Worm (Caenorhabditis elegans) whole organism, late embryonic: ENCODE results near the gene rft-2.

Experiments used
- dmd-4 ChIP-seq: sonication (generic microtip); optimal IDR thresholded peaks from 2 replicates; lab custom pipeline; 2016; ENCODE audit warnings: borderline replicate concordance, missing genetic modification characterization, missing compliant biosample characterization
- fkh-10 ChIP-seq: fragments of 150-350 bp; optimal IDR thresholded peaks from 2 replicates; lab custom pipeline; 2014; ENCODE audit warnings: missing biosample characterization, missing genetic modification reagents, missing genetic modification characterization
- nfya-1 ChIP-seq: sonication (generic microtip); optimal IDR thresholded peaks from 2 replicates; lab custom pipeline; 2017; ENCODE audit warnings: missing genetic modification characterization, mild to moderate bottlenecking, missing compliant biosample characterization, antibody characterized with exemption, moderate library complexity
- nhr-11 ChIP-seq: fragments of 150-350 bp; optimal IDR thresholded peaks from 2 replicates; lab custom pipeline; 2014; ENCODE audit warnings: missing biosample characterization, missing genetic modification characterization
- syd-9 ChIP-seq: sonication (generic microtip); optimal IDR thresholded peaks from 2 replicates; lab custom pipeline; 2016; ENCODE audit warnings: mild to moderate bottlenecking, missing genetic modification characterization, moderate library complexity, missing compliant biosample characterization
- ttx-3 ChIP-seq: sonication (generic microtip); optimal IDR thresholded peaks from 2 replicates; lab custom pipeline; 2016; ENCODE audit warnings: missing genetic modification reagents, missing genetic modification characterization, missing compliant biosample characterization
- unc-42 ChIP-seq: sonication (generic microtip); optimal IDR thresholded peaks from 2 replicates; lab custom pipeline; 2016; ENCODE audit warnings: missing genotype, missing genetic modification characterization, missing compliant biosample characterization

DNA sequence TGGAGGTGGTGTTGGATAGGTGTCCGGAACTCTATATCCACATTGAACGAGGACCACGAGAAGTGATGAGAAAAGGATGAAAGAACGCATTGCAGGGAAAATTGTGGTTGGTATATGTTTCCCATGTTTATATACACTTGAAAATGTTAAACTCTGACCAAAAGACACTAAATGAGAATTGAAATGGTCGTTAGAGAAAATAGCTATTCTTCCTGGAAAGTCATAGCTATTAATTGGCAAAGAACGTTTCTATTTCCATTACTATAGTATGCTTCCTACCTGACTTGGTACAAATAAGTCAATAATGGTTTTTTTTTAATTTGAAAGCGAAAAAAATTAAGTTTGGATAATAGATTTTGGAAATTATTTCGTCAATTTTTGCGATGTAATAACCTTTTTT is 33.7 kb downstream of the rft-2 start, which contains the start of gene Y47D7A.18:
- no peak for TF ChIP-seq dmd-4 (tag; lab: Kevin White, UChicago)
- TF ChIP-seq syd-9 (tag; lab: Kevin White, UChicago), result no peak
- no peak for TF ChIP-seq fkh-10
- TF ChIP-seq ttx-3 (tag; lab: Kevin White, UChicago), result no peak
- TF ChIP-seq nhr-11 (tag; lab: Kevin White, UChicago), result no peak
- no peak for TF ChIP-seq nfya-1 (tag; lab: Kevin White, UChicago)
- no peak for TF ChIP-seq unc-42 (tag; lab: Kevin White, UChicago)
